Worm (Caenorhabditis elegans): ENCODE results near the gene hpo-36.

hpo-36 gene

DNA sequence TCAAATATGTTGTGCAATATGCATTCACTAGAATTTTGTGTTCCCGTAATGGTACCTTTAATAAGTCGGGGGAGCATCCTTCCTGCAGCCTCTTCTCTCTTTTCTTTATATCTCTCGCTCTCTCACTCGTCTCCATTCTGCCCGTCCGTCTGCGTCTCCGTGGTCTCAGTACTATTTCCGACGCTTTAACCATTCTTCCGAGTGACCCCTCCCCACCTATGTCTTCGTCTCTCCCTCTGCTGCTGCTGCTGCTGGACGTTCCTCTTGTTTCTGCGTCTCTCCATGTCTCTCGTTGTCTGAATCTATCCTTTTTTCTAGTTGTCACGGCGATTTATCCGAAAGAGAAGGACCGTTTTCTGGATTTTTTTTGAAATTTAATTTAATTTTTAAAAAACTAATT is 35.3 kb downstream of the hpo-36 start (continued):
- TF ChIP-seq C34B4.2 (tag; optimal IDR thresholded peaks at IDR 0.05) (no peak), ztf-4 (tag; optimal IDR thresholded peaks at IDR 0.05) (no peak), pag-3 (tag; optimal IDR thresholded peaks at IDR 0.05; ENCODE audit: borderline replicate concordance, insufficient read depth) (no peak), F16B12.6 (tag; optimal IDR thresholded peaks at IDR 0.05) (peak; percentile 0), jun-1 (tag; optimal IDR thresholded peaks at IDR 0.05) (peak; percentile 34), grh-1 (GFP tag; IDR thresholded peaks at IDR 0.05) (peak; percentile 8; the same call in 1 of the 2 replicates), unc-98 (GFP tag; IDR thresholded peaks at IDR 0.05) (no peak), fkh-8 (tag; optimal IDR thresholded peaks at IDR 0.05) (peak; percentile 25), unc-86 (tag; optimal IDR thresholded peaks at IDR 0.05) (peak; percentile 82), nhr-12 (tag; optimal IDR thresholded peaks at IDR 0.05) (no peak), fos-1 (tag; optimal IDR thresholded peaks at IDR 0.05) (peak; percentile 64), nhr-71 (tag; optimal IDR thresholded peaks at IDR 0.05) (peak; percentile 89), lin-14 (GFP tag; optimal IDR thresholded peaks at IDR 0.05) (peak; percentile 92), nhr-84 (tag; optimal IDR thresholded peaks at IDR 0.05) (no peak), ceh-90 (tag; optimal IDR thresholded peaks at IDR 0.05) (no peak), zip-4 (GFP tag; optimal IDR thresholded peaks at IDR 0.05) (no peak), vab-15 (tag; optimal IDR thresholded peaks at IDR 0.05) (no peak), isw-1 (GFP tag; IDR thresholded peaks at IDR 0.05) (peak; percentile 39), efl-3 (GFP tag; optimal IDR thresholded peaks at IDR 0.05) (no peak), pqm-1 (tag; optimal IDR thresholded peaks at IDR 0.05) (no peak), nhr-77 (tag; optimal IDR thresholded peaks at IDR 0.05) (peak; percentile 9), Y116A8C.19 (tag; optimal IDR thresholded peaks at IDR 0.05; ENCODE audit: borderline replicate concordance) (no peak), dsc-1 (tag; optimal IDR thresholded peaks at IDR 0.05) (peak; percentile 60)

DNA sequence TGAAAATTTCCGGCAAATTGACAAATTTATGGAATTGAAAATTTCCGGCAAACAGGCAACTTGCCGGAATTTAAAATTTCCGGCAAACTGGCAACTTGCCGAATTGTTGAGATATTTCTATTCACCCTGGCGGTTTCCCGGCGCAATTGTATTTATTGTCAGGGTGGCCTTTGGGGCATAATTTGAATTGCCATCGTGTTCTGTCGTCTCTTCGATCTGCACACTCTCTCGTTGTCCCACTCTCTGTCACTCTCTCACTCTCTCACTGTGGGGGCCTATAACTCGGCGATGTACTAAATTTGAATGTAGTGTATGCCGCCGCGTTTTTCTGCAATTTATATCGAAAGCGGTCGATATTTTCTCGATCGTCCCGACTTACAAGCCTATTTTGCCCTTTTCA is 36.2 kb downstream of the hpo-36 start:
- TF ChIP-seq unc-98 (GFP tag; IDR thresholded peaks at IDR 0.05): no peak
- TF ChIP-seq sox-4 (tag; optimal IDR thresholded peaks at IDR 0.05): no peak
- no peak for TF ChIP-seq snpc-4 (tag; optimal IDR thresholded peaks at IDR 0.05)
- peak; percentile 9 for TF ChIP-seq nhr-71 (tag; optimal IDR thresholded peaks at IDR 0.05)
- no peak for TF ChIP-seq irx-1 (tag; optimal IDR thresholded peaks at IDR 0.05)
- TF ChIP-seq lin-14 (GFP tag; optimal IDR thresholded peaks at IDR 0.05): peak; percentile 21
- TF ChIP-seq sup-37 (GFP tag; optimal IDR thresholded peaks at IDR 0.05): no peak
- TF ChIP-seq dpl-1 (GFP tag; optimal IDR thresholded peaks at IDR 0.05): no peak
- no peak for TF ChIP-seq unc-62 (GFP tag; optimal IDR thresholded peaks at IDR 0.05)
- TF ChIP-seq mep-1 (tag; optimal IDR thresholded peaks at IDR 0.05): peak; percentile 1
- peak in 1 of 2 experiments; percentile 6 for TF ChIP-seq lin-35 (GFP tag; optimal IDR thresholded peaks at IDR 0.05)
- TF ChIP-seq aha-1 (tag; optimal IDR thresholded peaks at IDR 0.05): no peak
- TF ChIP-seq lin-13 (GFP tag; optimal IDR thresholded peaks at IDR 0.05): no peak
- TF ChIP-seq snu-23 (GFP tag; optimal IDR thresholded peaks at IDR 0.05): peak; percentile 16
- peak; percentile 26 to 61 for TF ChIP-seq efl-1 (optimal IDR thresholded peaks at IDR 0.05)
- TF ChIP-seq efl-1 (GFP tag; optimal IDR thresholded peaks at IDR 0.05 in 1 of 2): peak in 1 of 2 experiments; percentile 91
- peak; percentile 13 for TF ChIP-seq swsn-7 (tag; optimal IDR thresholded peaks at IDR 0.05)
- peak; percentile 12 for TF ChIP-seq nhr-85 (tag)
- TF ChIP-seq sptf-1 (tag; optimal IDR thresholded peaks at IDR 0.05): no peak
- no peak for TF ChIP-seq lir-3 (tag; optimal IDR thresholded peaks at IDR 0.05; ENCODE audit: poor library complexity)
- TF ChIP-seq dsc-1 (tag; optimal IDR thresholded peaks at IDR 0.05): peak; percentile 3
- TF ChIP-seq ztf-11 (tag; optimal IDR thresholded peaks at IDR 0.05): no peak
- no peak for TF ChIP-seq isw-1 (GFP tag; IDR thresholded peaks at IDR 0.05)

DNA sequence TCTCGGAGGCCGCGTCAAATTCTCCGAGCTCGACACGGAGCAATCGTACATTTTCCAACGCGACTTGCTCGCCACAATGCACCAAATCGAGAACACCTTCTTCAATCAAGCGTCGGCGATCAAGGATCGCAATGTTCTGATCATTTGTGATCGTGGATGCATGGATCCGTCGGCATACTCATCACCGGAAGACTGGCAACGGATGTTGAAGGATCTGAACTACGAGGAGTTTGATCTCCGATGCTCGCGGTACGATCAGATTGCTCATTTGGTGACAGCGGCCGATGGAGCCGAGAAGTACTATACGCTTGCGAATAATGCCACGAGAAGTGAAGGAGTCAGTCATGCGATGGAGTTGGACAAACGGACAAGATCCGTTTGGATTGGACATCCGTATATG is 40.7 kb downstream of the hpo-36 start:
- TF ChIP-seq blmp-1 (tag; optimal IDR thresholded peaks at IDR 0.05): no peak
- no peak for TF ChIP-seq jun-1 (tag; optimal IDR thresholded peaks at IDR 0.05)
- no peak for TF ChIP-seq hlh-4 (tag; optimal IDR thresholded peaks at IDR 0.05)
- TF ChIP-seq ceh-82 (tag; optimal IDR thresholded peaks at IDR 0.05): no peak
- TF ChIP-seq aha-1 (tag; optimal IDR thresholded peaks at IDR 0.05): no peak
- TF ChIP-seq sup-37 (GFP tag; optimal IDR thresholded peaks at IDR 0.05): no peak
- no peak for TF ChIP-seq nhr-11 (tag; optimal IDR thresholded peaks at IDR 0.05)

All from whole organism, L1 larva.